Worm (Caenorhabditis elegans): ENCODE results near the gene F54D5.3.

DNA sequence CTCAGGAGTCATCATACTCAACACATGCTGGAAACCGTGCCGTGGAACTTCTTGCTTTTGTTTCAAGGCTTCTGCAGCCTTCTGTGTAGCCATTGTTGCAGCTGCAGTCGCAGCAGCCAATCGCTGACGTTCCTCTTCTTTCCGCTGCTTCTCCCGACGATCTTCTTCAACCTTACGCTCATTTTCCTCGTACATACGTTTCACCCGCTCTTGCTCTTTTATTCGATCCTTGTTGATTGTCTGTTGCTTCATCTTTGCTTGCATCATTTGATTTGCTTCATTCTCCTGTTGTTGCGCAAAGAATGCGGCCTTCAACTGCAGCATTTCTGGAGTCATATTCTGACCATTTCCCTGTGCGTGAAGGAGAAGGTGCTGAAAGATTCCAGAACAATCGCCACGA, 51.0 kb downstream of the F54D5.3 start:
- TF ChIP-seq ama-1 (optimal IDR thresholded peaks at IDR 0.05): no peak
- TF ChIP-seq flt-1 (GFP tag; IDR thresholded peaks at IDR 0.05): no peak
- TF ChIP-seq pes-1 (GFP tag; IDR thresholded peaks at IDR 0.05): no peak
- TF ChIP-seq tra-4 (tag; optimal IDR thresholded peaks at IDR 0.05): no peak
- TF ChIP-seq hmg-4 (GFP tag; optimal IDR thresholded peaks at IDR 0.05): no peak
- no peak for TF ChIP-seq hnd-1 (tag; optimal IDR thresholded peaks at IDR 0.05)
- TF ChIP-seq ceh-36 (tag; optimal IDR thresholded peaks at IDR 0.05): no peak
- no peak for TF ChIP-seq B0310.2 (tag; optimal IDR thresholded peaks at IDR 0.05)
- TF ChIP-seq aly-1 (tag; optimal IDR thresholded peaks at IDR 0.05): peak; percentile 63
- no peak for TF ChIP-seq tbx-37 (GFP tag; conservative IDR thresholded peaks at IDR 0.05)
- TF ChIP-seq sea-1 (GFP tag; conservative IDR thresholded peaks at IDR 0.05): no peak
- no peak for TF ChIP-seq ceh-13 (GFP tag; optimal IDR thresholded peaks at IDR 0.05)
